Fruit fly (Drosophila melanogaster): ENCODE results near the gene Wdr82.
A peak's percentile ranks its signal among the peaks of the same experiment; 100 is the strongest.

Wdr82 gene

DNA sequence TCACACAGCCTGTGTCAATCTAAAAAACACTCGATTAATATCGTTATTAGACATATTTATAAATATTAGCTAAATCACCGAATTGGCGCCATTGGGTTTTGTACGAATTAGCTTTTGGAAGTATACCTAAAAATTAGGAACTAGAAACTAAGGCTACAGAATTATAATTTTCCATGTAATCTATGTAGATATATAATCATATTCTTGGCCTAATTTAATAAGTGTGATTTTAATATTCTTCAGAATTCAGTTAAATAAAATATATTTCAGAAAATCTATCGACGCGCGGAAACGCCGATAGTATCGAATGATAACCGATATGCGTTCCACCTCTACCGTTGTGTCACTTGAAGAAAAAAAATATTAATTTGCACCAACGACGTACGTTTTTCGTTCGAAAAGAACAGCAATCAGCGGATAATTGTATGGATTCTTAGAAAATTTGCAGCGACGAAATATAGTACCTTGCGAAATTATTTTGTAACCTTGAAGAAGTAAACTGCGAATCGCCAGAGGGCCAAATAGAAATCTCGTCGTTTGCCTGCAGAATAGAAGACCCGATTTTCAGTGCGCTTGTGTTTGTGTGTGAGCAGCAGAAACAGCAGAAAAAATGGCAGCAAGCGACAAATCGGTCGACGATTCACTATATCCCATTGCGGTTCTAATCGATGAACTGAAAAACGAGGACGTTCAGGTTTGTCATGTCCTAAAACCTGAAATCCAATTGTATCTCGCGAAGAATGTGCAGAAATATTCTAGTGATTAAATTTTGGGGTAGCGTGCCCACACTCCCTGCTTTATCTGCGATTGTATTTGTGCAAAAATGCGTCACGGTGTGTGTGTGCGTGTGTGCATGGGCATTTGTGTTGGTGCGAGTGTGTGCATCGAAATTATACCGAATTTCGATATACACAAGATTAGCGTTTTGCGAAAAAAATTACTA lies 8.3 kb upstream of the Wdr82 start, which contains the start of gene Pp2A-29B (continued):
- TF ChIP-seq Lhr (GFP tag; optimal IDR thresholded peaks at IDR 0.05), result peak; percentile 44
- no peak for TF ChIP-seq odd (GFP tag; optimal IDR thresholded peaks at IDR 0.05)
- no peak for TF ChIP-seq ftz-f1 (GFP tag; optimal IDR thresholded peaks at IDR 0.05)
- TF ChIP-seq Jarid2 (GFP tag; optimal IDR thresholded peaks at IDR 0.05), result no peak
- no peak for TF ChIP-seq Neu2 (GFP tag; optimal IDR thresholded peaks at IDR 0.05; ENCODE audit: borderline replicate concordance)
- TF ChIP-seq aop (GFP tag; IDR thresholded peaks at IDR 0.05), result no peak
- TF ChIP-seq bcd (GFP tag; optimal IDR thresholded peaks at IDR 0.05), result peak; percentile 20
- peak; percentile 65 for TF ChIP-seq CG9932 (GFP tag; IDR thresholded peaks at IDR 0.05)
- no peak for TF ChIP-seq gsb-n (tag; optimal IDR thresholded peaks at IDR 0.05)
- TF ChIP-seq crp (GFP tag; optimal IDR thresholded peaks at IDR 0.05), result no peak
- TF ChIP-seq Hr3 (GFP tag; optimal IDR thresholded peaks at IDR 0.05), result peak; percentile 51
- TF ChIP-seq Side (GFP tag; optimal IDR thresholded peaks at IDR 0.05), result no peak
- TF ChIP-seq jing (GFP tag; optimal IDR thresholded peaks at IDR 0.05), result no peak
- no peak for TF ChIP-seq bab2 (GFP tag; optimal IDR thresholded peaks at IDR 0.05)
- TF ChIP-seq Sox102F (GFP tag; optimal IDR thresholded peaks at IDR 0.05), result no peak
- no peak for TF ChIP-seq CG3065 (GFP tag; optimal IDR thresholded peaks at IDR 0.05)
- no peak for TF ChIP-seq CG18599 (GFP tag; optimal IDR thresholded peaks at IDR 0.05)
- peak; percentile 69 for TF ChIP-seq Dbx (GFP tag; IDR thresholded peaks at IDR 0.05)
- peak; percentile 46 for TF ChIP-seq Abd-B (GFP tag; optimal IDR thresholded peaks at IDR 0.05)
- no peak for TF ChIP-seq CG30431 (GFP tag; optimal IDR thresholded peaks at IDR 0.05)
- TF ChIP-seq Hr39 (optimal IDR thresholded peaks at IDR 0.05), result no peak
- TF ChIP-seq stwl (tag; optimal IDR thresholded peaks at IDR 0.05), result peak; percentile 51
- no peak for TF ChIP-seq CG3726 (GFP tag; IDR thresholded peaks at IDR 0.05)
- no peak for TF ChIP-seq ind (GFP tag; optimal IDR thresholded peaks at IDR 0.05)
- TF ChIP-seq CG3847 (GFP tag; IDR thresholded peaks at IDR 0.05), result peak; percentile 51; the same call in 1 of the 2 replicates
- no peak for TF ChIP-seq Eip74EF (GFP tag; optimal IDR thresholded peaks at IDR 0.05)
- TF ChIP-seq CG7928 (GFP tag; optimal IDR thresholded peaks at IDR 0.05), result no peak
- TF ChIP-seq Xbp1 (GFP tag; optimal IDR thresholded peaks at IDR 0.05), result peak; percentile 39
- no peak for TF ChIP-seq CG4282 (GFP tag; optimal IDR thresholded peaks at IDR 0.05)
- TF ChIP-seq esg (GFP tag; conservative IDR thresholded peaks at IDR 0.05), result no peak
- peak; percentile 57 for TF ChIP-seq Dref (GFP tag; IDR thresholded peaks at IDR 0.05)
- TF ChIP-seq jigr1 (GFP tag; IDR thresholded peaks at IDR 0.05), result no peak
- TF ChIP-seq lola (GFP tag; optimal IDR thresholded peaks at IDR 0.05), result peak in 1 of 3 experiments; percentile 32
- TF ChIP-seq her (GFP tag; optimal IDR thresholded peaks at IDR 0.05), result no peak
- no peak for TF ChIP-seq CG14050 (GFP tag; IDR thresholded peaks at IDR 0.05)
- no peak for TF ChIP-seq Nf-YA (GFP tag; IDR thresholded peaks at IDR 0.05)
- no peak for TF ChIP-seq sima (GFP tag; optimal IDR thresholded peaks at IDR 0.05)
- TF ChIP-seq pzg (GFP tag; optimal IDR thresholded peaks at IDR 0.05), result peak; percentile 64
- TF ChIP-seq CG3995 (GFP tag; optimal IDR thresholded peaks at IDR 0.05), result peak; percentile 96
- no peak for TF ChIP-seq Spps (tag; optimal IDR thresholded peaks at IDR 0.05)
- no peak for TF ChIP-seq CG6254 (GFP tag; optimal IDR thresholded peaks at IDR 0.05)
- peak; percentile 15 for TF ChIP-seq NfI (GFP tag; optimal IDR thresholded peaks at IDR 0.05)
- TF ChIP-seq Bgb (GFP tag; IDR thresholded peaks at IDR 0.05; ENCODE audit: partially characterized antibody), result peak; percentile 97
- TF ChIP-seq CG8359 (GFP tag; optimal IDR thresholded peaks at IDR 0.05; ENCODE audit: borderline replicate concordance), result no peak
- peak; percentile 25 for TF ChIP-seq mam (GFP tag; optimal IDR thresholded peaks at IDR 0.05)
- no peak for TF ChIP-seq slp2 (GFP tag; optimal IDR thresholded peaks at IDR 0.05)
- no peak for TF ChIP-seq CG3407 (GFP tag; optimal IDR thresholded peaks at IDR 0.05)
- no peak for TF ChIP-seq HLH3B (GFP tag; IDR thresholded peaks at IDR 0.05)

Data from whole organism, embryonic.